Worm (Caenorhabditis elegans): ENCODE measurements around the gene dur-1.
"Not testable (repeated sequence)": the region's sequence is repeated elsewhere in the genome, so short reads cannot be mapped to it uniquely, and the experiment has no call there.

Gene dur-1

DNA sequence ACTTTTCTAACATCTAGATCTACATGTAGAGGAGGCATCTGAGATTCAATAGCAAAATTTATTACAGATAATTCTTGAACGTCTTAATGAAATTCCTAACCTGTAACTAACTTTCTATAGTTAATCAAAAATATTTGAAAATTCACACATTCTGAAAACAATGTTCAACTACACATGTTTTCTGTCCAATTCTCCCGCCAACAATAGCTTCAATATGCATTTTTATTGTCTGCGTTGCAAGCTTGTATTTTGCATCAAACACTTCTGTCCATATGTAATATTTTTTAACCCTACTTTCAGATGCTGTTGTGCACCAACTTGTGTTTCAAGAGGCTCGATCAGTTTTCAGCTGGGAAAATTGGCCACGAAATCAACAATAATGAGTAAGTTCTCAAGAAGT, 29.3 kb downstream of the dur-1 start, which contains the start of gene tbc-3:
TSS of gene tbc-3 (plus strand) at position 301 of the 400 bp plus-strand sequence.
- TF ChIP-seq ztf-11 (tag; optimal IDR thresholded peaks at IDR 0.05), result no peak
- no peak for TF ChIP-seq efl-1 (optimal IDR thresholded peaks at IDR 0.05)
- peak in 1 of 2 experiments; percentile 21 for TF ChIP-seq efl-1 (GFP tag; optimal IDR thresholded peaks at IDR 0.05 in 1 of 2)
- TF ChIP-seq ceh-82 (tag; optimal IDR thresholded peaks at IDR 0.05), result no peak
- TF ChIP-seq Y116A8C.19 (tag; optimal IDR thresholded peaks at IDR 0.05; ENCODE audit: borderline replicate concordance), result no peak

DNA sequence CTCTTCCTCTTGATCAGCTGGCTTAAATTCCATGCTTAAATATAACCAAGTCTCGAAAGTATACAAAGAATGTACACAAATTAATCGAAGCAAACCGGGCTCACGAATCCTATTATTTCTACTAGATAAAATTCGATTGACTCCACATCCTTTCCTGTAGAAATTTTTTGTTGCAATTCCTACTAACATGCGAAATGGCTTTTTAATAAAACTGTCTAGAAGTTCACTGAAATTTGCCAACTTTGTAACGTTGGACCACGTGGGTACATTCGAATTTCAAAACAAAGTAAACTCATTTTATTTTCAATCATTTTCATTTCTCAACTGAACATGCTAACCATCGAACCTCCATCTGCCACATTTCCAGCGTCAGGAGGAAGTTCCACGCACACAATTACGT, 32.9 kb downstream of the dur-1 start, which contains the start of gene ssp-32:
TSS of gene ssp-32 (plus strand) at position 301 of the 400 bp plus-strand sequence.
- TF ChIP-seq unc-62 (GFP tag; optimal IDR thresholded peaks at IDR 0.05) (no peak), fos-1 (tag; optimal IDR thresholded peaks at IDR 0.05) (no peak), C16A3.4 (tag; optimal IDR thresholded peaks at IDR 0.05) (no peak), pax-3 (tag; optimal IDR thresholded peaks at IDR 0.05) (no peak), fkh-8 (tag; optimal IDR thresholded peaks at IDR 0.05) (no peak), zag-1 (tag; optimal IDR thresholded peaks at IDR 0.05) (no peak), irx-1 (tag; optimal IDR thresholded peaks at IDR 0.05) (no peak), ceh-82 (tag; optimal IDR thresholded peaks at IDR 0.05) (no peak), fkh-4 (tag; optimal IDR thresholded peaks at IDR 0.05; ENCODE audit: borderline replicate concordance) (no peak)

DNA sequence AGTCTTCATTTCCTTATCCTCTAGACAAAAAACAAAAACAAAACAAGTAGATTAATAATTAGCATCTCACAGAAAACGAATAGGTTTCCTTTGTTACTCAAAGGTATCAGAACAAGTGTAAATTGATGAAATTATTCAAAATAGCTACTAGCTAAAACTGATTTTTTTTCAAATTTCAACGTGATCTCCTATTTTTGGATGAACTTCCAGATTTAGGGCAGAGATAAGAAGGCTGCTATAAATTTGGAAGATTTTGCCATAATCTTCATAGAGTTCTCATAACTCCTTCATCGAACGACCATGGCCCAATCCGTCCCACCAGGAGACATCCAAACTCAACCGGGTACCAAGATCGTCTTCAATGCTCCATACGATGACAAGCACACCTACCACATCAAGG, 33.7 kb downstream of the dur-1 start, which contains the start of gene msp-77:
TSS of gene msp-77 (plus strand) at position 301 of the 400 bp plus-strand sequence.
- TF ChIP-seq hlh-17 (GFP tag; optimal IDR thresholded peaks at IDR 0.05; ENCODE audit: borderline replicate concordance); lin-35 (GFP tag; optimal IDR thresholded peaks at IDR 0.05); mab-9 (GFP tag; IDR thresholded peaks at IDR 0.05): not testable (repeated sequence)

- TF ChIP-seq vab-15 (tag; optimal IDR thresholded peaks at IDR 0.05); unc-62 (GFP tag; optimal IDR thresholded peaks at IDR 0.05); snu-23 (GFP tag; optimal IDR thresholded peaks at IDR 0.05): not testable (repeated sequence)
Observed at ce11 chrIV:9893649-9894048, 34.4 kb downstream of the dur-1 start, which contains the start of gene sss-1. Gene sss-1 (minus strand): TSS chrIV:9893749.

ce11 chrIV:9891938-9892337, 36.1 kb downstream of the dur-1 start, which contains the start of gene F32B6.4:
Gene F32B6.4 (minus strand): TSS chrIV:9892038.
- TF ChIP-seq ces-1 (GFP tag; optimal IDR thresholded peaks at IDR 0.05) (no peak), F16B12.6 (tag; optimal IDR thresholded peaks at IDR 0.05) (no peak), snpc-4 (tag; optimal IDR thresholded peaks at IDR 0.05) (no peak), aha-1 (tag; optimal IDR thresholded peaks at IDR 0.05) (no peak), unc-30 (tag; optimal IDR thresholded peaks at IDR 0.05) (no peak), swsn-7 (tag; optimal IDR thresholded peaks at IDR 0.05) (no peak), nhr-85 (tag) (no peak), nhr-11 (tag; optimal IDR thresholded peaks at IDR 0.05) (no peak), hlh-17 (GFP tag; optimal IDR thresholded peaks at IDR 0.05; ENCODE audit: borderline replicate concordance) (no peak), ceh-63 (GFP tag; optimal IDR thresholded peaks at IDR 0.05) (no peak), rnt-1 (tag; optimal IDR thresholded peaks at IDR 0.05) (no peak), aly-2 (tag; optimal IDR thresholded peaks at IDR 0.05) (no peak), elt-2 (tag; optimal IDR thresholded peaks at IDR 0.05) (no peak), C34B4.2 (tag; optimal IDR thresholded peaks at IDR 0.05) (no peak), mep-1 (tag; optimal IDR thresholded peaks at IDR 0.05) (no peak)

ce11 chrIV:9889857-9890256, 38.2 kb downstream of the dur-1 start, which contains the start of gene ttbk-3:
Gene ttbk-3 (minus strand): TSS chrIV:9889957.
- no peak for TF ChIP-seq efl-1 (optimal IDR thresholded peaks at IDR 0.05)
- TF ChIP-seq efl-1 (GFP tag; optimal IDR thresholded peaks at IDR 0.05 in 1 of 2), result peak in 1 of 2 experiments; percentile 43
- no peak for TF ChIP-seq lin-14 (GFP tag; optimal IDR thresholded peaks at IDR 0.05)
- TF ChIP-seq pqm-1 (tag; optimal IDR thresholded peaks at IDR 0.05), result no peak
- no peak for TF ChIP-seq lin-35 (GFP tag; optimal IDR thresholded peaks at IDR 0.05)

All from whole organism, L1 larva.